Fruit fly (Drosophila melanogaster): ENCODE data around the gene CG5342.

CG5342 gene

dm6 chr3R:11617363-11617762 lies 38.7 kb downstream of the CG5342 start (continued):
- TF ChIP-seq fd3F (GFP tag; optimal IDR thresholded peaks at IDR 0.05) (no peak), CG10565 (GFP tag; optimal IDR thresholded peaks at IDR 0.05) (no peak), h (optimal IDR thresholded peaks at IDR 0.05) (no peak), ato (GFP tag; IDR thresholded peaks at IDR 0.05; ENCODE audit: partially characterized antibody) (no peak), Elba2 (GFP tag; optimal IDR thresholded peaks at IDR 0.05) (no peak), CG18476 (GFP tag; optimal IDR thresholded peaks at IDR 0.05) (no peak), CG14014 (GFP tag; IDR thresholded peaks at IDR 0.05) (no peak), CG7357 (GFP tag; IDR thresholded peaks at IDR 0.05) (peak; percentile 40; the same call in 1 of the 3 replicates), Side (GFP tag; optimal IDR thresholded peaks at IDR 0.05) (no peak), HmgD (GFP tag; optimal IDR thresholded peaks at IDR 0.05) (no peak), Fer2 (tag; optimal IDR thresholded peaks at IDR 0.05) (no peak), Aef1 (GFP tag; IDR thresholded peaks at IDR 0.05) (no peak), CG7963 (GFP tag; IDR thresholded peaks at IDR 0.05; ENCODE audit: partially characterized antibody) (no peak), ranshi (GFP tag; IDR thresholded peaks at IDR 0.05) (no peak), Hr78 (GFP tag; optimal IDR thresholded peaks at IDR 0.05) (no peak), tin (GFP tag; optimal IDR thresholded peaks at IDR 0.05) (peak; percentile 13), vfl (GFP tag; optimal IDR thresholded peaks at IDR 0.05) (no peak), CG9437 (GFP tag; optimal IDR thresholded peaks at IDR 0.05) (peak; percentile 25), B-H1 (GFP tag; IDR thresholded peaks at IDR 0.05) (no peak), tx (GFP tag; optimal IDR thresholded peaks at IDR 0.05) (no peak), pfk (GFP tag; optimal IDR thresholded peaks at IDR 0.05) (no peak), Chrac-16 (GFP tag; optimal IDR thresholded peaks at IDR 0.05) (peak; percentile 18), stc (GFP tag; IDR thresholded peaks at IDR 0.05) (no peak), Meics (GFP tag; optimal IDR thresholded peaks at IDR 0.05) (no peak), zen (tag; optimal IDR thresholded peaks at IDR 0.05) (peak; percentile 33), pum (GFP tag; optimal IDR thresholded peaks at IDR 0.05) (peak; percentile 2), Doc2 (GFP tag; IDR thresholded peaks at IDR 0.05) (no peak), Dbx (GFP tag; IDR thresholded peaks at IDR 0.05) (no peak), CG1832 (GFP tag; optimal IDR thresholded peaks at IDR 0.05) (no peak), Atf6 (GFP tag; IDR thresholded peaks at IDR 0.05) (no peak), hb (GFP tag; IDR thresholded peaks at IDR 0.05; ENCODE audit: partially characterized antibody) (no peak), tap (tag; optimal IDR thresholded peaks at IDR 0.05) (peak; percentile 9), pb (GFP tag; optimal IDR thresholded peaks at IDR 0.05) (no peak), Neu2 (GFP tag; optimal IDR thresholded peaks at IDR 0.05; ENCODE audit: borderline replicate concordance) (no peak), CG32532 (GFP tag; IDR thresholded peaks at IDR 0.05) (no peak), fru (optimal IDR thresholded peaks at IDR 0.05) (no peak), org-1 (GFP tag; optimal IDR thresholded peaks at IDR 0.05) (no peak), btn (GFP tag; optimal IDR thresholded peaks at IDR 0.05) (no peak), NFAT (GFP tag; IDR thresholded peaks at IDR 0.05) (no peak), CG2129 (GFP tag; IDR thresholded peaks at IDR 0.05; ENCODE audit: partially characterized antibody) (no peak), Med (GFP tag) (peak; percentile 49), CG18764 (GFP tag; optimal IDR thresholded peaks at IDR 0.05) (no peak), CG12236 (GFP tag; optimal IDR thresholded peaks at IDR 0.05) (peak; percentile 29), CG17912 (GFP tag; optimal IDR thresholded peaks at IDR 0.05) (no peak), Abd-B (GFP tag; optimal IDR thresholded peaks at IDR 0.05) (no peak), CG4328 (GFP tag; optimal IDR thresholded peaks at IDR 0.05) (no peak), mam (GFP tag; optimal IDR thresholded peaks at IDR 0.05) (no peak), dmrt11E (tag; optimal IDR thresholded peaks at IDR 0.05) (peak; percentile 85), tna (GFP tag; IDR thresholded peaks at IDR 0.05; ENCODE audit: partially characterized antibody) (no peak), tll (GFP tag; optimal IDR thresholded peaks at IDR 0.05) (no peak), CG8089 (GFP tag; optimal IDR thresholded peaks at IDR 0.05) (peak; percentile 5), CG11456 (GFP tag; IDR thresholded peaks at IDR 0.05) (no peak)

All from whole organism, embryonic.